Worm (Caenorhabditis elegans): ENCODE results near the gene lex-1.

- TF ChIP-seq lin-39 (tag; optimal IDR thresholded peaks at IDR 0.05) (no peak), elt-3 (tag; optimal IDR thresholded peaks at IDR 0.05) (no peak), snpc-4 (tag; optimal IDR thresholded peaks at IDR 0.05) (no peak), mdl-1 (tag; optimal IDR thresholded peaks at IDR 0.05) (no peak), ZK546.5 (tag; optimal IDR thresholded peaks at IDR 0.05) (no peak), nhr-77 (tag; optimal IDR thresholded peaks at IDR 0.05) (no peak), lin-11 (tag; optimal IDR thresholded peaks at IDR 0.05) (no peak)
These were observed 48.3 kb upstream of the lex-1 start, which contains the start of the genes T12G3.6 and mrpl-51 for ce11 chrIV:12031003-12031402.

Measured in whole organism, L2 larva.